Fruit fly (Drosophila melanogaster) whole organism, embryonic: ENCODE results near the gene LanB2.
A peak's percentile ranks its signal among the peaks of the same experiment; 100 is the strongest.

ENCODE experiments used
- CG13296 ChIP-seq: fragments of 200-800 bp; sonication (Bioruptor generic); optimal IDR thresholded peaks from 3 replicates; lab custom pipeline; 2018; ENCODE audit warnings: missing biosample characterization, mild to moderate bottlenecking, missing genetic modification characterization
- CG14667 ChIP-seq: fragments of 200-800 bp; sonication (Bioruptor generic); IDR thresholded peaks from 2 replicates; pipeline ENCODE4 v1.3.6; 2022; ENCODE audit warnings: missing biosample characterization, missing genetic modification characterization
- CG16863 ChIP-seq: fragments of 200-800 bp; sonication (Bioruptor generic); optimal IDR thresholded peaks from 3 replicates; lab custom pipeline; 2016; ENCODE audit warnings: missing biosample characterization, missing genetic modification characterization
- CG17361 ChIP-seq: fragments of 200-800 bp; sonication (Bioruptor generic); IDR thresholded peaks from 3 replicates; pipeline ENCODE4 v1.3.6; 2022; ENCODE audit warnings: missing biosample characterization, missing genetic modification characterization
- CG1832 ChIP-seq: fragments of 200-800 bp; sonication (Bioruptor generic); optimal IDR thresholded peaks from 2 replicates; lab custom pipeline; 2017; ENCODE audit warnings: missing biosample characterization, mild to moderate bottlenecking, missing genetic modification characterization, inconsistent platforms
- CG31365 ChIP-seq: fragments of 200-800 bp; sonication (Bioruptor generic); optimal IDR thresholded peaks from 2 replicates; lab custom pipeline; 2018; ENCODE audit warnings: missing biosample characterization, mild to moderate bottlenecking, missing genetic modification characterization
- CG4820 ChIP-seq: fragments of 200-800 bp; sonication (Bioruptor generic); optimal IDR thresholded peaks from 3 replicates; lab custom pipeline; 2016; ENCODE audit warnings: missing biosample characterization, missing genetic modification characterization
- CG5180 ChIP-seq: fragments of 200-800 bp; sonication (Bioruptor generic); optimal IDR thresholded peaks from 3 replicates; lab custom pipeline; 2017; ENCODE audit warnings: missing biosample characterization, missing genetic modification characterization, mild to moderate bottlenecking, moderate library complexity, missing genetic modification reagents
- CG6813 ChIP-seq: fragments of 200-800 bp; sonication (Bioruptor generic); optimal IDR thresholded peaks from 2 replicates; lab custom pipeline; 2017; ENCODE audit warnings: missing biosample characterization, missing genetic modification characterization, mild to moderate bottlenecking, moderate library complexity, missing genetic modification reagents
- CG7357 ChIP-seq: fragments of 200-800 bp; sonication (Bioruptor generic); IDR thresholded peaks from 3 replicates; pipeline ENCODE4 v1.3.6; 2022; ENCODE audit warnings: missing biosample characterization, missing genetic modification characterization
- CG8281 ChIP-seq: fragments of 200-800 bp; sonication (Bioruptor generic); optimal IDR thresholded peaks from 2 replicates; lab custom pipeline; 2018; ENCODE audit warnings: missing biosample characterization, mild to moderate bottlenecking, missing genetic modification characterization, moderate library complexity
- CG8478 ChIP-seq: fragments of >200 bp; optimal IDR thresholded peaks from 2 replicates; lab custom pipeline; 2018
- CG9609 ChIP-seq: fragments of 200-800 bp; sonication (Bioruptor generic); optimal IDR thresholded peaks from 3 replicates; lab custom pipeline; 2016; ENCODE audit warnings: missing biosample characterization, missing genetic modification characterization
- CG9797 ChIP-seq: fragments of 200-800 bp; sonication (Bioruptor generic); optimal IDR thresholded peaks from 3 replicates; lab custom pipeline; 2018; ENCODE audit warnings: missing biosample characterization, mild to moderate bottlenecking, missing genetic modification characterization
- Camta ChIP-seq: fragments of 200-800 bp; sonication (Bioruptor generic); optimal IDR thresholded peaks from 2 replicates; lab custom pipeline; 2016; ENCODE audit warnings: missing biosample characterization, missing genetic modification characterization
- CkIIα-i1 ChIP-seq: fragments of 200-800 bp; sonication (Bioruptor generic); IDR thresholded peaks from 2 replicates; pipeline ENCODE4 v1.3.6; 2022; ENCODE audit warnings: missing biosample characterization, missing genetic modification characterization
- Dbx ChIP-seq: fragments of 200-800 bp; sonication (Bioruptor generic); IDR thresholded peaks from 3 replicates; pipeline ENCODE4 v1.3.6; 2022; ENCODE audit warnings: missing biosample characterization, missing genetic modification characterization
- Dip3 ChIP-seq: fragments of 200-800 bp; sonication (Bioruptor generic); optimal IDR thresholded peaks from 3 replicates; lab custom pipeline; 2016; ENCODE audit warnings: missing biosample characterization, missing genetic modification characterization
- Elba2 ChIP-seq: fragments of 200-800 bp; sonication (Bioruptor generic); optimal IDR thresholded peaks from 3 replicates; lab custom pipeline; 2016; ENCODE audit warnings: missing biosample characterization, missing genetic modification characterization
- Med ChIP-seq: fragments of 200-800 bp; sonication (Bioruptor generic); peaks from one replicate; lab custom pipeline; 2016; ENCODE audit warnings: missing biosample characterization, missing genetic modification characterization, mild to moderate bottlenecking, inconsistent platforms, moderate library complexity
- Pdp1 ChIP-seq, 2 experiments: fragments of 200-800 bp; sonication (Bioruptor generic); optimal IDR thresholded peaks; 3 replicates each; lab custom pipeline; 2016; ENCODE audit warnings: missing biosample characterization in 2 of 2, missing genetic modification characterization in 2 of 2, mild to moderate bottlenecking in 1 of 2, moderate library complexity in 1 of 2
- ab ChIP-seq: fragments of 200-800 bp; sonication (Bioruptor generic); optimal IDR thresholded peaks from 2 replicates; lab custom pipeline; 2016; ENCODE audit warnings: missing biosample characterization, missing genetic modification characterization
- amos ChIP-seq: fragments of 200-800 bp; sonication (Bioruptor generic); IDR thresholded peaks from 2 replicates; pipeline ENCODE4 v1.3.6; 2022; ENCODE audit warnings: missing biosample characterization, missing genetic modification characterization; ENCODE audit not compliant: partially characterized antibody
- bcd ChIP-seq: fragments of 200-800 bp; sonication (Bioruptor generic); optimal IDR thresholded peaks from 2 replicates; lab custom pipeline; 2017; ENCODE audit warnings: missing biosample characterization, mild to moderate bottlenecking, missing genetic modification characterization
- bowl ChIP-seq: fragments of 200-800 bp; sonication (Bioruptor generic); IDR thresholded peaks from 2 replicates; pipeline ENCODE4 v1.3.6; 2022; ENCODE audit warnings: missing biosample characterization, missing genetic modification characterization
- caup ChIP-seq: fragments of 200-800 bp; sonication (Bioruptor generic); optimal IDR thresholded peaks from 3 replicates; lab custom pipeline; 2017; ENCODE audit warnings: missing biosample characterization, mild to moderate bottlenecking, missing genetic modification characterization, moderate library complexity; ENCODE audit not compliant: severe bottlenecking
- chinmo ChIP-seq: fragments of 200-800 bp; sonication (Bioruptor generic); IDR thresholded peaks from 4 replicates; pipeline ENCODE4 v1.3.6; 2022; ENCODE audit warnings: missing biosample characterization, missing genetic modification characterization; ENCODE audit not compliant: partially characterized antibody
- chn ChIP-seq: fragments of 200-800 bp; sonication (Bioruptor generic); optimal IDR thresholded peaks from 2 replicates; lab custom pipeline; 2016; ENCODE audit warnings: missing biosample characterization, missing genetic modification characterization
- crp ChIP-seq, 2 experiments: fragments of 200-800 bp; sonication (Bioruptor generic); optimal IDR thresholded peaks; 2 replicates in 1 of 2; 3 replicates in 1 of 2; lab custom pipeline; 2017; ENCODE audit warnings: missing biosample characterization in 2 of 2, missing genetic modification characterization in 2 of 2, mild to moderate bottlenecking in 1 of 2, moderate library complexity in 1 of 2
- danr ChIP-seq: fragments of 200-800 bp; sonication (Bioruptor generic); IDR thresholded peaks from 2 replicates; pipeline ENCODE4 v1.3.6; 2022; ENCODE audit warnings: missing biosample characterization, missing genetic modification characterization
- esg ChIP-seq: fragments of 200-800 bp; sonication (Bioruptor generic); conservative IDR thresholded peaks from 2 replicates; pipeline ENCODE4 v1.3.6; 2022; ENCODE audit warnings: missing biosample characterization, missing genetic modification characterization
- fu2 ChIP-seq: fragments of 200-800 bp; sonication (Bioruptor generic); optimal IDR thresholded peaks from 2 replicates; lab custom pipeline; 2016; ENCODE audit warnings: missing biosample characterization, missing genetic modification characterization
- gem ChIP-seq: fragments of 200-800 bp; sonication (Bioruptor generic); optimal IDR thresholded peaks from 2 replicates; lab custom pipeline; 2019; ENCODE audit warnings: missing biosample characterization, mild to moderate bottlenecking, missing genetic modification characterization, moderate library complexity
- mam ChIP-seq: fragments of 200-800 bp; sonication (Bioruptor generic); optimal IDR thresholded peaks from 3 replicates; lab custom pipeline; 2016; ENCODE audit warnings: missing biosample characterization, missing genetic modification characterization
- onecut ChIP-seq: fragments of 200-800 bp; sonication (Bioruptor generic); IDR thresholded peaks from 2 replicates; pipeline ENCODE4 v1.3.6; 2022; ENCODE audit warnings: missing biosample characterization, missing genetic modification characterization
- otp ChIP-seq: fragments of 200-800 bp; sonication (Bioruptor generic); IDR thresholded peaks from 3 replicates; pipeline ENCODE4, ENCODE4 v1.3.6; 2022; ENCODE audit warnings: missing biosample characterization, missing genetic modification characterization
- ro ChIP-seq: fragments of 200-800 bp; sonication (Bioruptor generic); IDR thresholded peaks from 2 replicates; pipeline ENCODE4 v1.3.6; 2022; ENCODE audit warnings: missing biosample characterization, missing genetic modification characterization
- sens-2 ChIP-seq: fragments of 200-800 bp; sonication (Bioruptor generic); IDR thresholded peaks from 2 replicates; pipeline ENCODE4 v1.3.6; 2022; ENCODE audit warnings: missing biosample characterization, missing genetic modification characterization
- so ChIP-seq: fragments of 200-800 bp; sonication (Bioruptor generic); IDR thresholded peaks from 3 replicates; pipeline ENCODE4 v1.3.6; 2022; ENCODE audit warnings: missing biosample characterization, missing genetic modification characterization
- sr ChIP-seq: fragments of 200-800 bp; sonication (Bioruptor generic); IDR thresholded peaks from 3 replicates; pipeline ENCODE4 v1.3.6; 2022; ENCODE audit warnings: missing biosample characterization, missing genetic modification characterization
- tin ChIP-seq: fragments of 200-800 bp; sonication (Bioruptor generic); optimal IDR thresholded peaks from 3 replicates; lab custom pipeline; 2016; ENCODE audit warnings: missing biosample characterization, missing genetic modification characterization
- twi ChIP-seq: fragments of 200-800 bp; optimal IDR thresholded peaks from 2 replicates; lab custom pipeline; 2019; ENCODE audit warnings: missing biosample characterization, mild to moderate bottlenecking, missing genetic modification characterization, moderate library complexity
- unpg ChIP-seq: fragments of 200-800 bp; sonication (Bioruptor generic); optimal IDR thresholded peaks from 3 replicates; lab custom pipeline; 2018; ENCODE audit warnings: missing biosample characterization, mild to moderate bottlenecking, missing genetic modification characterization, moderate library complexity

The LanB2 gene

dm6 chr3L:9583388-9583787, 31.3 kb upstream of the LanB2 start:
- TF ChIP-seq Pdp1 (GFP tag; optimal IDR thresholded peaks at IDR 0.05; lab: Kevin White, UChicago) (peak in 1 of 2 experiments; percentile 69), CkIIα-i1 (GFP tag; lab: Robert Waterston, UW) (no peak), Med (GFP tag; lab: Kevin White, UChicago) (peak; percentile 72)
- TF ChIP-seq, all 482 proteins: peak for 2

DNA sequence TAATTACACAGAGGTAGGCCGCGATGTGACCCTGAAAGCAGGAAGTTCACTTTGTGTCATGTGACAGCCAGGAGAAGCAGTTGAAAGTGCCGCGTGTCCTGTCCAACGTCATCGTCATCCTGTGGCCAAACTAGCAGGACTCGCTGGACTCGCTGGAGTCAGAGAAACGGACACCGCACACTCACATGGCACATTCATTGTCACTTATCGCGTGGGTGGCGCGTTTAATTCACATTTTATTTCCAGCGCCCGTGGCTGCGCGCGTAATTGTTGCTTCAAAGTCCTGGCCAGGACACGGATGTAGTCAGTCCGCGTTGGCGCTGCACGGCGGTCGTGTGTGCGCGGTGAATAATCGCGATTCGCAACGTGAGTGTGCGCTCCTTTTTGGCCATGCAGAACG, 17.2 kb upstream of the LanB2 start, which contains the start of gene Tmc:
Gene Tmc, plus strand, starts transcription at position 301 of the 400 bp plus-strand sequence.
- TF ChIP-seq CG9797 (GFP tag; lab: Kevin White, UChicago) (no peak), CG8281 (tag; lab: Kevin White, UChicago) (no peak), bcd (GFP tag; lab: Kevin White, UChicago) (no peak), tin (GFP tag; lab: Kevin White, UChicago) (no peak)

- TF ChIP-seq caup (no peak), fu2 (GFP tag; lab: Kevin White, UChicago) (no peak), gem (tag; lab: Kevin White, UChicago) (no peak), CG17361 (GFP tag; lab: Robert Waterston, UW) (no peak), Dip3 (GFP tag; lab: Kevin White, UChicago) (no peak), ro (GFP tag; lab: Robert Waterston, UW) (no peak), crp (GFP tag; optimal IDR thresholded peaks at IDR 0.05; lab: Kevin White, UChicago) (no peak), CG31365 (tag; lab: Kevin White, UChicago) (no peak), CG8478 (lab: Kevin White, UChicago) (no peak), CG5180 (GFP tag; lab: Kevin White, UChicago) (no peak), otp (GFP tag; lab: Robert Waterston, UW) (no peak), CG6813 (no peak), Dbx (no peak), so (GFP tag; lab: Robert Waterston, UW) (no peak), amos (GFP tag; lab: Robert Waterston, UW) (no peak), CG7357 (GFP tag; lab: Robert Waterston, UW) (no peak)
- TF ChIP-seq, all 482 proteins: peak for 0
Observed at dm6 chr3L:9598688-9599087, 16.0 kb upstream of the LanB2 start, which contains the start of gene CG3222. Gene CG3222 (plus strand): TSS chr3L:9598988.

dm6 chr3L:9601225-9601624, 13.5 kb upstream of the LanB2 start, which contains the start of the genes CG3088 and CG3306:
Gene CG3088 (minus strand): TSS chr3L:9601325.
Gene CG3306 (plus strand): TSS chr3L:9601523.
- TF ChIP-seq chinmo (GFP tag; lab: Robert Waterston, UW) (no peak), CG9797 (GFP tag; lab: Kevin White, UChicago) (no peak)

DNA sequence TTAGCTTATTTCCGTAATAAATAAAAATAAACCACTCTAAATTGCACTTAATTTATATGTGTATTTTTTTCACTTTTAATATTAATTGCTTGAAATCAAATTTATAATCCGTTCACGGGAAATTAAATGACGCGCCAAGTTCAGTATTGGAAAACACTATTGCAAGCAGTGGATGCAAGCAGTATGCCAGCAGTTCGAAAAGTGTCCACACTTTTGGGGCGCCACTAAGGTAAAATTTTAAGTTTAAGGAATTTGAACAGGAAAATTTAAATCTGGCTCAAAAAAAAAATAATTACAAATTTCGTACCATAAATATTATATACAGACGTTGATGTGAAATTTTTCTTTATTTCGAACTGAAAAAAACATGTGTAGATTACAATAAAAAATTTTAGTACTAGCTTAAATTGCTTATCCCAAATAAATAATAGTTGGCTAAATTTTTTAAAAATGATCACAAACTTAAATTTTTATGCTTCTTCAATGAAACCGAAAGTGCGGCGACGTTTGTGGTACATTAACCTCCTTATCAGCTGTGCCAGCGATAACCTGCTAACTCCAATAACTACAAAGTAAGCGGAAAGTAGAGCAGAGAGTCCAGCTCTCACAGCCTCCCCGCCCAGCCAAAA, 640 bp upstream of the LanB2 start:
- TF ChIP-seq bowl (GFP tag; lab: Robert Waterston, UW) (no peak), mam (GFP tag; lab: Kevin White, UChicago) (peak; percentile 49), sr (GFP tag; lab: Robert Waterston, UW) (no peak), CG31365 (tag; lab: Kevin White, UChicago) (peak; percentile 98), CG13296 (no peak), chn (no peak), esg (no peak), CG1832 (GFP tag; lab: Kevin White, UChicago) (no peak), CG4820 (GFP tag; lab: Kevin White, UChicago) (peak; percentile 36), twi (tag; lab: Kevin White, UChicago) (no peak), unpg (GFP tag; lab: Kevin White, UChicago) (no peak), danr (GFP tag; lab: Robert Waterston, UW) (no peak), sens-2 (GFP tag; lab: Robert Waterston, UW) (no peak), Elba2 (GFP tag; lab: Kevin White, UChicago) (no peak), Camta (no peak), CG7357 (GFP tag; lab: Robert Waterston, UW) (no peak; the same call in 2 of the 3 replicates), Dbx (peak; percentile 69; the same call in 2 of the 3 replicates), CG14667 (GFP tag; lab: Robert Waterston, UW) (no peak), CG16863 (GFP tag; lab: Kevin White, UChicago) (no peak), ab (GFP tag; lab: Kevin White, UChicago) (no peak), CG9609 (no peak), onecut (GFP tag; lab: Robert Waterston, UW) (no peak)
